Fruit fly (Drosophila melanogaster): Measurements from ENCODE around the gene Rop.

Gene Rop

DNA sequence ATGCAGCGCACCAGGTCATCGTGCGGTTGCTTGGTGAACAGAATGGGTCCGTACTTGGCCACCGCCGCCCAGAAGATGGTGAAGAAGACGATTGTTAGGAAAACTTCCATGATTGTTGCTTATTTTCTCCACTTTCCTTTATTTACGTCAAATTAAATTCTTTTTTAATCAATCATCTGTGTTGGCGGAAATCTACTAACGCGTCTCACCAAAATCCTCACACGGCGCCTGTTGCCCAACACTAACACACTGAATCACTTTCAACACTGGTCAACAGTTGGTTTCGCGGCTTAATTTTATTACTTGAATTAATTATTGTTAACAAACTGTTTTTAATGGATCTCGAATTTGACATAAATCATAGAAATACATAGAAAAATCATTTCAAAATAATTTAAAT lies 47.9 kb upstream of the Rop start, which contains the start of gene VhaM9.7-c:
Gene VhaM9.7-c, minus strand, starts transcription at position 207 of the 400 bp plus-strand sequence.
- TF ChIP-seq nom (GFP tag; optimal IDR thresholded peaks at IDR 0.05) (no peak), CG11247 (GFP tag; IDR thresholded peaks at IDR 0.05) (no peak), esg (GFP tag; conservative IDR thresholded peaks at IDR 0.05) (no peak), CG5180 (GFP tag; optimal IDR thresholded peaks at IDR 0.05) (no peak), CG4707 (GFP tag; optimal IDR thresholded peaks at IDR 0.05) (peak; percentile 28), CG5953 (GFP tag; IDR thresholded peaks at IDR 0.05) (no peak), CG10462 (GFP tag; optimal IDR thresholded peaks at IDR 0.05) (no peak), tup (GFP tag; optimal IDR thresholded peaks at IDR 0.05) (no peak), vvl (GFP tag; IDR thresholded peaks at IDR 0.05) (peak; percentile 65), Abd-B (GFP tag; optimal IDR thresholded peaks at IDR 0.05) (peak; percentile 28), CG10654 (GFP tag; optimal IDR thresholded peaks at IDR 0.05) (no peak), CG12155 (GFP tag; optimal IDR thresholded peaks at IDR 0.05) (peak; percentile 28), Dek (tag; optimal IDR thresholded peaks at IDR 0.05) (peak; percentile 0), insv (GFP tag; optimal IDR thresholded peaks at IDR 0.05) (no peak), CG11085 (GFP tag; IDR thresholded peaks at IDR 0.05) (no peak), Aef1 (GFP tag; IDR thresholded peaks at IDR 0.05) (no peak), CG15011 (GFP tag; optimal IDR thresholded peaks at IDR 0.05) (no peak), sqz (GFP tag; optimal IDR thresholded peaks at IDR 0.05) (peak; percentile 6), CG1792 (GFP tag; optimal IDR thresholded peaks at IDR 0.05) (no peak), gt (GFP tag; IDR thresholded peaks at IDR 0.05) (no peak), Dip2 (GFP tag; IDR thresholded peaks at IDR 0.05) (no peak), yki (optimal IDR thresholded peaks at IDR 0.05) (no peak), CG34224 (GFP tag; IDR thresholded peaks at IDR 0.05; ENCODE audit: partially characterized antibody) (peak; percentile 15; the same call in 1 of the 3 replicates), croc (GFP tag; conservative IDR thresholded peaks at IDR 0.05) (no peak), crp (GFP tag; optimal IDR thresholded peaks at IDR 0.05) (peak; percentile 56 to 87), zfh2 (GFP tag; optimal IDR thresholded peaks at IDR 0.05) (peak; percentile 65), CG10274 (GFP tag; optimal IDR thresholded peaks at IDR 0.05) (no peak), ken (GFP tag; IDR thresholded peaks at IDR 0.05) (no peak), CG4328 (GFP tag; optimal IDR thresholded peaks at IDR 0.05) (no peak), gcm2 (GFP tag; optimal IDR thresholded peaks at IDR 0.05) (peak; percentile 4), TFAM (GFP tag; optimal IDR thresholded peaks at IDR 0.05) (no peak), HHEX (GFP tag; optimal IDR thresholded peaks at IDR 0.05) (no peak), da (GFP tag; optimal IDR thresholded peaks at IDR 0.05) (no peak), CG14667 (GFP tag; IDR thresholded peaks at IDR 0.05) (no peak), Hmr (GFP tag; optimal IDR thresholded peaks at IDR 0.05) (peak; percentile 23), lbe (GFP tag; optimal IDR thresholded peaks at IDR 0.05) (no peak), emc (GFP tag; optimal IDR thresholded peaks at IDR 0.05) (peak; percentile 51), az2 (GFP tag; optimal IDR thresholded peaks at IDR 0.05) (no peak), Max (GFP tag; optimal IDR thresholded peaks at IDR 0.05) (peak; percentile 34), bowl (GFP tag; IDR thresholded peaks at IDR 0.05) (no peak), CG18619 (GFP tag; optimal IDR thresholded peaks at IDR 0.05) (no peak), CG17361 (GFP tag; IDR thresholded peaks at IDR 0.05) (no peak; the same call in 2 of the 3 replicates), CG8388 (GFP tag; optimal IDR thresholded peaks at IDR 0.05) (no peak), trh (GFP tag; optimal IDR thresholded peaks at IDR 0.05) (no peak), exex (tag; optimal IDR thresholded peaks at IDR 0.05) (no peak), maf-S (GFP tag; optimal IDR thresholded peaks at IDR 0.05) (peak; percentile 40), Elba2 (GFP tag; optimal IDR thresholded peaks at IDR 0.05) (no peak), Ptx1 (GFP tag; IDR thresholded peaks at IDR 0.05) (no peak), chn (GFP tag; optimal IDR thresholded peaks at IDR 0.05) (no peak), hth (optimal IDR thresholded peaks at IDR 0.05) (no peak), psq (GFP tag; optimal IDR thresholded peaks at IDR 0.05) (no peak), caup (GFP tag; optimal IDR thresholded peaks at IDR 0.05; ENCODE audit: severe bottlenecking) (peak; percentile 43)
